Worm (Caenorhabditis elegans): ENCODE data around the gene ash-2.

The ash-2 gene

DNA sequence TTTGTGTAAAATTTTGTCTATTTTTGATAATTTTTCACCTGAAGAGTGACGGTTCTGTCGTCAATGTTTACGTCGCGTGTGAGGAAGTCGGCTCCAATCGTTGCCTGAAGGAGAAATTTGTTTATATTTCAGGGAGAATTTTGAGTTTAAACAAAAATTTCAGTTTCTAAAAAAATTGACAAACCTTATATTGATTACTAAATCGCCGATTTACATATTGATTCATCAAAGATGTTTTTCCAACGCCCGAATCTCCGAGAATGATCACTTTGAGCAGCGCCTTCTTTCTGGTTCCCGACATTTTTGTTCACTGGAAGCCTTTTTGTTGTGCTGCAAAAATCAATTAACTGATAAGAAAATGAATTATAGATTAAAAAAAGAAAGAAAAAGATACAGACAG, 13.0 kb upstream of the ash-2 start, which contains the start of gene rab-7:
rab-7 (minus strand) TSS at position 330 of the 400 bp plus-strand sequence.
- TF ChIP-seq elt-2 (tag; optimal IDR thresholded peaks at IDR 0.05) (peak; percentile 54), nhr-76 (tag; optimal IDR thresholded peaks at IDR 0.05) (no peak), ets-5 (GFP tag; IDR thresholded peaks at IDR 0.05) (no peak), nhr-20 (tag; optimal IDR thresholded peaks at IDR 0.05) (no peak), nhr-11 (tag; optimal IDR thresholded peaks at IDR 0.05) (no peak), lin-39 (tag; optimal IDR thresholded peaks at IDR 0.05) (no peak), sox-4 (tag; optimal IDR thresholded peaks at IDR 0.05) (no peak), zag-1 (tag; optimal IDR thresholded peaks at IDR 0.05) (no peak), jun-1 (tag; optimal IDR thresholded peaks at IDR 0.05) (no peak), efl-1 (optimal IDR thresholded peaks at IDR 0.05) (no peak), efl-1 (GFP tag; optimal IDR thresholded peaks at IDR 0.05 in 1 of 2) (peak in 1 of 2 experiments; percentile 92), snu-23 (GFP tag; optimal IDR thresholded peaks at IDR 0.05) (no peak), efl-3 (GFP tag; optimal IDR thresholded peaks at IDR 0.05) (no peak), lsy-2 (tag; optimal IDR thresholded peaks at IDR 0.05) (peak in 1 of 2 experiments; percentile 2), nhr-47 (tag; optimal IDR thresholded peaks at IDR 0.05) (peak; percentile 10), nhr-77 (tag; optimal IDR thresholded peaks at IDR 0.05) (no peak), mep-1 (tag; optimal IDR thresholded peaks at IDR 0.05) (no peak), isw-1 (GFP tag; IDR thresholded peaks at IDR 0.05) (no peak), nhr-71 (tag; optimal IDR thresholded peaks at IDR 0.05) (peak; percentile 32), dsc-1 (tag; optimal IDR thresholded peaks at IDR 0.05) (peak; percentile 6), aha-1 (tag; optimal IDR thresholded peaks at IDR 0.05) (no peak), rnt-1 (tag; optimal IDR thresholded peaks at IDR 0.05) (no peak), nhr-84 (tag; optimal IDR thresholded peaks at IDR 0.05) (no peak), ceh-90 (tag; optimal IDR thresholded peaks at IDR 0.05) (no peak), mdl-1 (tag; optimal IDR thresholded peaks at IDR 0.05) (no peak), lin-14 (GFP tag; optimal IDR thresholded peaks at IDR 0.05) (no peak), ama-1 (optimal IDR thresholded peaks at IDR 0.05) (peak; percentile 73), C04F5.9 (tag; optimal IDR thresholded peaks at IDR 0.05) (no peak), sptf-1 (tag; optimal IDR thresholded peaks at IDR 0.05) (no peak), blmp-1 (tag; optimal IDR thresholded peaks at IDR 0.05) (no peak), C34B4.2 (tag; optimal IDR thresholded peaks at IDR 0.05) (no peak), lir-3 (tag; optimal IDR thresholded peaks at IDR 0.05; ENCODE audit: poor library complexity) (no peak)

DNA sequence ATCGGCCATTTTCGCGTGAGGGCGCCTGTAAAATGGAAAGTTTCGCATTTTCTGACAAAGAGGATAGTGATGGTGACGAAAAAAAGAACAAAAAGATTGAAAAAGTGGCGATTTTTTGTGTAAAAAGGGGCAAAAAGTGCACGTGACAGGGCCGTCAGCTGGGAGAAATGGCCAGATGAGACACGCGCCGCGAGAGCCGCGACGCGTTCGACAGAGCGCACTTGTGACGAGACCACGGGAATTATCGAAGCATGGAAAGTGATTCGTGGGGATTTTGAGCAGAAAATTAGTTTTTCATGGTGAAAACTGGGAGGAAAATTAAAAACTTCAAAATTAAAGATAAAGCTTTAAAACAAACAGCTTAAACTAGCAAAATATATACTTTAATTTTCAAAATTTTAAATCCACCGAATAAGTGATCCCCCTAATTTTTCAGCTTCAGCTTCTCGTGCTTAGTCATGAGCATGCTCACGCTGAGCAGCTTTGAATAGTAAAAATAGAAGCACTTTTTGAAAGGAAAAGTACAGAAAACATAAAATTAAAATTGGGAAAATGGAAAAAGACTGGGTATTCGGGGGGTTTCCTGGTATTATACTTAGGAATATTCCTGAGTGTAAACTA, 12.0 kb upstream of the ash-2 start, which contains the start of gene W03C9.5:
W03C9.5 (minus strand) TSS at position 38 of the 621 bp plus-strand sequence.
- TF ChIP-seq nhr-85 (tag): peak; percentile 89
- TF ChIP-seq egl-27 (tag; optimal IDR thresholded peaks at IDR 0.05): peak; percentile 3 to 31
- TF ChIP-seq lin-13 (GFP tag; optimal IDR thresholded peaks at IDR 0.05): peak; percentile 97
- peak; percentile 64 for TF ChIP-seq nhr-11 (tag; optimal IDR thresholded peaks at IDR 0.05)
- TF ChIP-seq mdl-1 (tag; optimal IDR thresholded peaks at IDR 0.05): peak in 1 of 2 experiments; percentile 98
- peak; percentile 90 for TF ChIP-seq egl-13 (tag; optimal IDR thresholded peaks at IDR 0.05)
- TF ChIP-seq alr-1 (tag; optimal IDR thresholded peaks at IDR 0.05; ENCODE audit: borderline replicate concordance): no peak
- TF ChIP-seq nhr-19 (GFP tag; conservative IDR thresholded peaks at IDR 0.05): peak; percentile 93
- peak; percentile 99 for TF ChIP-seq fkh-8 (tag; optimal IDR thresholded peaks at IDR 0.05)
- peak; percentile 82 for TF ChIP-seq snpc-4 (tag; optimal IDR thresholded peaks at IDR 0.05)
- peak; percentile 94 for TF ChIP-seq isw-1 (GFP tag; IDR thresholded peaks at IDR 0.05)
- peak; percentile 92 to 96 for TF ChIP-seq lsy-2 (tag; optimal IDR thresholded peaks at IDR 0.05)
- peak; percentile 61 for TF ChIP-seq sup-37 (GFP tag; optimal IDR thresholded peaks at IDR 0.05)
- TF ChIP-seq nhr-237 (tag; optimal IDR thresholded peaks at IDR 0.05): peak; percentile 89
- peak; percentile 84 for TF ChIP-seq ceh-8 (GFP tag; optimal IDR thresholded peaks at IDR 0.05)
- TF ChIP-seq hlh-17 (GFP tag; optimal IDR thresholded peaks at IDR 0.05; ENCODE audit: borderline replicate concordance): no peak
- no peak for TF ChIP-seq nhr-12 (tag; optimal IDR thresholded peaks at IDR 0.05)
- peak; percentile 92 for TF ChIP-seq swsn-7 (tag; optimal IDR thresholded peaks at IDR 0.05)
- peak; percentile 65 for TF ChIP-seq grh-1 (GFP tag; IDR thresholded peaks at IDR 0.05)
- no peak for TF ChIP-seq hlh-4 (tag; optimal IDR thresholded peaks at IDR 0.05)
- no peak for TF ChIP-seq Y116A8C.19 (tag; optimal IDR thresholded peaks at IDR 0.05; ENCODE audit: borderline replicate concordance)
- TF ChIP-seq ztf-11 (tag; optimal IDR thresholded peaks at IDR 0.05): peak in 1 of 2 experiments; percentile 91
- peak; percentile 89 for TF ChIP-seq xbp-1 (tag; optimal IDR thresholded peaks at IDR 0.05)
- TF ChIP-seq skn-1 (tag; optimal IDR thresholded peaks at IDR 0.05): peak; percentile 95
- TF ChIP-seq nhr-90 (tag; optimal IDR thresholded peaks at IDR 0.05; ENCODE audit: poor library complexity): peak; percentile 94

Data from whole organism, L1 larva.